Fruit fly (Drosophila melanogaster) whole organism, embryonic: Measurements from ENCODE around the gene Sf3b2.

Experiments
- Ada2b ChIP-seq: fragments of 200-800 bp; sonication (Bioruptor generic); IDR thresholded peaks from 2 replicates; pipeline ENCODE4 v1.3.6; 2022; ENCODE audit warnings: missing biosample characterization, missing genetic modification characterization
- BEAF-32 ChIP-seq: fragments of 200-800 bp; sonication (Bioruptor generic); optimal IDR thresholded peaks from 3 replicates; lab custom pipeline; 2017; ENCODE audit warnings: missing biosample characterization, missing genetic modification characterization, mild to moderate bottlenecking, moderate library complexity, missing genetic modification reagents
- CG10565 ChIP-seq: fragments of 200-800 bp; sonication (Bioruptor generic); optimal IDR thresholded peaks from 3 replicates; lab custom pipeline; 2016; ENCODE audit warnings: missing biosample characterization, mild to moderate bottlenecking, missing genetic modification characterization
- CG10654 ChIP-seq: fragments of 200-800 bp; sonication (Bioruptor generic); optimal IDR thresholded peaks from 2 replicates; lab custom pipeline; 2016; ENCODE audit warnings: missing biosample characterization, missing genetic modification characterization
- CG11696 ChIP-seq: fragments of 200-800 bp; sonication (Bioruptor generic); IDR thresholded peaks from 2 replicates; pipeline ENCODE4 v1.3.6; 2022; ENCODE audit warnings: missing biosample characterization, missing genetic modification characterization
- CG12769 ChIP-seq: fragments of 200-800 bp; sonication (Bioruptor generic); optimal IDR thresholded peaks from 2 replicates; lab custom pipeline; 2019; ENCODE audit warnings: missing biosample characterization, mild to moderate bottlenecking, missing genetic modification characterization, moderate library complexity
- CG12942 ChIP-seq: fragments of 200-800 bp; sonication (Bioruptor generic); optimal IDR thresholded peaks from 3 replicates; lab custom pipeline; 2016; ENCODE audit warnings: missing biosample characterization, missing genetic modification characterization
- CG13287 ChIP-seq: fragments of 200-800 bp; sonication (Bioruptor generic); IDR thresholded peaks from 2 replicates; pipeline ENCODE4 v1.3.6; 2022; ENCODE audit warnings: missing biosample characterization, missing genetic modification characterization; ENCODE audit not compliant: partially characterized antibody
- CG13296 ChIP-seq: fragments of 200-800 bp; sonication (Bioruptor generic); optimal IDR thresholded peaks from 3 replicates; lab custom pipeline; 2018; ENCODE audit warnings: missing biosample characterization, mild to moderate bottlenecking, missing genetic modification characterization
- CG14014 ChIP-seq: fragments of 200-800 bp; sonication (Bioruptor generic); IDR thresholded peaks from 2 replicates; pipeline ENCODE4 v1.3.6; 2022; ENCODE audit warnings: missing biosample characterization, missing genetic modification characterization
- CG15073 ChIP-seq: fragments of 200-800 bp; sonication (Bioruptor generic); optimal IDR thresholded peaks from 2 replicates; lab custom pipeline; 2016; ENCODE audit warnings: missing biosample characterization, missing genetic modification characterization
- CG16815 ChIP-seq: fragments of 200-800 bp; sonication (Bioruptor generic); optimal IDR thresholded peaks from 3 replicates; lab custom pipeline; 2017; ENCODE audit warnings: missing biosample characterization, mild to moderate bottlenecking, missing genetic modification characterization
- CG17186 ChIP-seq: fragments of 200-800 bp; sonication (Bioruptor generic); optimal IDR thresholded peaks from 3 replicates; lab custom pipeline; 2017; ENCODE audit warnings: missing biosample characterization, missing genetic modification reagents, missing genetic modification characterization
- CG31441 ChIP-seq: fragments of 200-800 bp; sonication (Bioruptor generic); IDR thresholded peaks from 2 replicates; pipeline ENCODE4 v1.3.6; 2022; ENCODE audit warnings: missing biosample characterization, missing genetic modification characterization
- CG3281 ChIP-seq: fragments of 200-800 bp; sonication (Bioruptor generic); optimal IDR thresholded peaks from 3 replicates; lab custom pipeline; 2017; ENCODE audit warnings: missing biosample characterization, mild to moderate bottlenecking, missing genetic modification characterization
- CG34422 ChIP-seq: fragments of 200-800 bp; sonication (Bioruptor generic); IDR thresholded peaks from 3 replicates; pipeline ENCODE4 v1.3.6; 2022; ENCODE audit warnings: missing biosample characterization, missing genetic modification characterization
- CG42726 ChIP-seq: fragments of 200-800 bp; sonication (Bioruptor generic); IDR thresholded peaks from 2 replicates; pipeline ENCODE4 v1.3.6; 2022; ENCODE audit warnings: missing biosample characterization, missing genetic modification characterization; ENCODE audit not compliant: partially characterized antibody
- CG6765 ChIP-seq: fragments of 200-800 bp; sonication (Bioruptor generic); optimal IDR thresholded peaks from 3 replicates; lab custom pipeline; 2017; ENCODE audit warnings: missing biosample characterization, mild to moderate bottlenecking, missing genetic modification characterization
- CG7556 ChIP-seq: fragments of 200-800 bp; sonication (Bioruptor generic); optimal IDR thresholded peaks from 2 replicates; lab custom pipeline; 2017; ENCODE audit warnings: missing biosample characterization, mild to moderate bottlenecking, missing genetic modification characterization
- CG7928 ChIP-seq: fragments of 200-800 bp; sonication (Bioruptor generic); optimal IDR thresholded peaks from 2 replicates; lab custom pipeline; 2017; ENCODE audit warnings: missing biosample characterization, mild to moderate bottlenecking, missing genetic modification characterization
- CG9727 ChIP-seq: fragments of 200-800 bp; sonication (Bioruptor generic); optimal IDR thresholded peaks from 3 replicates; lab custom pipeline; 2017; ENCODE audit warnings: missing biosample characterization, mild to moderate bottlenecking, missing genetic modification characterization
- CG9797 ChIP-seq: fragments of 200-800 bp; sonication (Bioruptor generic); optimal IDR thresholded peaks from 3 replicates; lab custom pipeline; 2018; ENCODE audit warnings: missing biosample characterization, mild to moderate bottlenecking, missing genetic modification characterization
- Camta ChIP-seq: fragments of 200-800 bp; sonication (Bioruptor generic); optimal IDR thresholded peaks from 2 replicates; lab custom pipeline; 2016; ENCODE audit warnings: missing biosample characterization, missing genetic modification characterization
- D19A ChIP-seq: fragments of 200-800 bp; optimal IDR thresholded peaks from 3 replicates; lab custom pipeline; 2019; ENCODE audit warnings: missing biosample characterization, mild to moderate bottlenecking, missing genetic modification characterization, moderate library complexity
- Deaf1 ChIP-seq: fragments of 200-800 bp; optimal IDR thresholded peaks from 3 replicates; lab custom pipeline; 2019; ENCODE audit warnings: missing biosample characterization, mild to moderate bottlenecking, missing genetic modification characterization, moderate library complexity
- Dek ChIP-seq: fragments of 200-800 bp; sonication (Bioruptor generic); optimal IDR thresholded peaks from 3 replicates; lab custom pipeline; 2019; ENCODE audit warnings: missing biosample characterization, mild to moderate bottlenecking, missing genetic modification characterization, moderate library complexity
- Dip3 ChIP-seq: fragments of 200-800 bp; sonication (Bioruptor generic); optimal IDR thresholded peaks from 3 replicates; lab custom pipeline; 2016; ENCODE audit warnings: missing biosample characterization, missing genetic modification characterization
- HHEX ChIP-seq: fragments of 200-800 bp; sonication (Bioruptor generic); optimal IDR thresholded peaks from 3 replicates; lab custom pipeline; 2017; ENCODE audit warnings: missing biosample characterization, mild to moderate bottlenecking, missing genetic modification characterization, missing genetic modification reagents
- Hand ChIP-seq: fragments of 200-800 bp; sonication (Bioruptor generic); optimal IDR thresholded peaks from 2 replicates; lab custom pipeline; 2017; ENCODE audit warnings: mild to moderate bottlenecking, missing biosample characterization, missing genetic modification reagents, missing genetic modification characterization
- Hey ChIP-seq: fragments of 200-800 bp; sonication (Bioruptor generic); optimal IDR thresholded peaks from 3 replicates; lab custom pipeline; 2018; ENCODE audit warnings: missing biosample characterization, mild to moderate bottlenecking, missing genetic modification characterization
- PHDP ChIP-seq: fragments of 200-800 bp; sonication (Bioruptor generic); optimal IDR thresholded peaks from 3 replicates; lab custom pipeline; 2018; ENCODE audit warnings: missing biosample characterization, mild to moderate bottlenecking, missing genetic modification characterization, moderate library complexity
- Rfx ChIP-seq: fragments of 200-800 bp; sonication (Bioruptor generic); IDR thresholded peaks from 2 replicates; pipeline ENCODE4 v1.3.6; 2022; ENCODE audit warnings: missing biosample characterization, missing genetic modification characterization
- Six4 ChIP-seq: fragments of 200-800 bp; sonication (Bioruptor generic); optimal IDR thresholded peaks from 2 replicates; lab custom pipeline; 2016; ENCODE audit warnings: missing biosample characterization, missing genetic modification characterization
- Spps ChIP-seq: fragments of 200-800 bp; sonication (Bioruptor generic); optimal IDR thresholded peaks from 2 replicates; lab custom pipeline; 2018; ENCODE audit warnings: missing biosample characterization, mild to moderate bottlenecking, missing genetic modification characterization
- al ChIP-seq: fragments of 200-800 bp; sonication (Bioruptor generic); IDR thresholded peaks from 2 replicates; pipeline ENCODE4 v1.3.6; 2022; ENCODE audit warnings: missing biosample characterization, missing genetic modification characterization
- ato ChIP-seq: fragments of 200-800 bp; sonication (Bioruptor generic); IDR thresholded peaks from 2 replicates; pipeline ENCODE4 v1.3.6; 2022; ENCODE audit warnings: missing biosample characterization, missing genetic modification characterization; ENCODE audit not compliant: partially characterized antibody
- chinmo ChIP-seq: fragments of 200-800 bp; sonication (Bioruptor generic); IDR thresholded peaks from 4 replicates; pipeline ENCODE4 v1.3.6; 2022; ENCODE audit warnings: missing biosample characterization, missing genetic modification characterization; ENCODE audit not compliant: partially characterized antibody
- fru ChIP-seq: fragments of >200 bp; optimal IDR thresholded peaks from 2 replicates; lab custom pipeline; 2017
- grau ChIP-seq: fragments of 200-800 bp; optimal IDR thresholded peaks from 3 replicates; lab custom pipeline; 2019; ENCODE audit warnings: missing biosample characterization, mild to moderate bottlenecking, missing genetic modification characterization, moderate library complexity
- gsb ChIP-seq: fragments of 200-800 bp; sonication (Bioruptor generic); IDR thresholded peaks from 2 replicates; pipeline ENCODE4 v1.3.6; 2022; ENCODE audit warnings: missing biosample characterization, missing genetic modification characterization
- hkb ChIP-seq, 2 experiments: fragments of 200-800 bp in 1 of 2; fragments of >200 bp in 1 of 2; sonication (Bioruptor generic) in 1 of 2; IDR thresholded peaks in 1 of 2; optimal IDR thresholded peaks in 1 of 2; 2 replicates each; pipeline versions ENCODE4 v1.3.6 to Lab custom; 2017 to 2022; ENCODE audit warnings: missing biosample characterization in 1 of 2, missing genetic modification characterization in 1 of 2
- jigr1 ChIP-seq: fragments of 200-800 bp; sonication (Bioruptor generic); IDR thresholded peaks from 3 replicates; pipeline ENCODE4 v1.3.6; 2022; ENCODE audit warnings: missing biosample characterization, missing genetic modification characterization
- jing ChIP-seq: fragments of 200-800 bp; sonication (Bioruptor generic); optimal IDR thresholded peaks from 2 replicates; lab custom pipeline; 2018; ENCODE audit warnings: missing biosample characterization, mild to moderate bottlenecking, missing genetic modification characterization
- nmo ChIP-seq: fragments of 200-800 bp; sonication (Bioruptor generic); optimal IDR thresholded peaks from 2 replicates; lab custom pipeline; 2018; ENCODE audit warnings: missing biosample characterization, mild to moderate bottlenecking, missing genetic modification characterization, moderate library complexity
- nom ChIP-seq: fragments of 200-800 bp; sonication (Bioruptor generic); optimal IDR thresholded peaks from 2 replicates; lab custom pipeline; 2017; ENCODE audit warnings: missing biosample characterization, missing genetic modification characterization, mild to moderate bottlenecking, moderate library complexity, missing genetic modification reagents
- psq ChIP-seq: fragments of 200-800 bp; sonication (Bioruptor generic); optimal IDR thresholded peaks from 2 replicates; lab custom pipeline; 2017; ENCODE audit warnings: missing biosample characterization, missing genetic modification characterization
- sqz ChIP-seq: fragments of 200-800 bp; sonication (Bioruptor generic); optimal IDR thresholded peaks from 3 replicates; lab custom pipeline; 2018; ENCODE audit warnings: missing biosample characterization, mild to moderate bottlenecking, missing genetic modification characterization
- stwl ChIP-seq: fragments of 200-800 bp; sonication (Bioruptor generic); optimal IDR thresholded peaks from 3 replicates; lab custom pipeline; 2018; ENCODE audit warnings: missing biosample characterization, mild to moderate bottlenecking, missing genetic modification characterization, moderate library complexity
- sug ChIP-seq: fragments of 200-800 bp; optimal IDR thresholded peaks from 2 replicates; lab custom pipeline; 2019; ENCODE audit warnings: missing biosample characterization, mild to moderate bottlenecking, missing genetic modification characterization, moderate library complexity
- zen2 ChIP-seq: fragments of 200-800 bp; sonication (Bioruptor generic); IDR thresholded peaks from 3 replicates; pipeline ENCODE4 v1.3.6; 2022; ENCODE audit warnings: missing biosample characterization, missing genetic modification characterization; ENCODE audit not compliant: partially characterized antibody

Gene Sf3b2

dm6 chr2L:3012780-3013179 lies 16.2 kb downstream of the Sf3b2 start:
- TF ChIP-seq BEAF-32 (GFP tag; lab: Kevin White, UChicago): no peak
- no peak for TF ChIP-seq CG15073 (GFP tag; lab: Kevin White, UChicago)
- TF ChIP-seq CG17186 (GFP tag; lab: Kevin White, UChicago): no peak
- TF ChIP-seq CG3281 (GFP tag; lab: Kevin White, UChicago): no peak
- TF ChIP-seq sug (tag; lab: Kevin White, UChicago): no peak
- no peak for TF ChIP-seq CG12942
- TF ChIP-seq CG10654: no peak
- TF ChIP-seq al: no peak
- no peak for TF ChIP-seq CG10565 (GFP tag; lab: Kevin White, UChicago)
- TF ChIP-seq Six4 (GFP tag; lab: Kevin White, UChicago): no peak
- no peak for TF ChIP-seq zen2 (GFP tag; lab: Robert Waterston, UW)
- TF ChIP-seq CG9797 (GFP tag; lab: Kevin White, UChicago): no peak
- no peak for TF ChIP-seq Hey (tag; lab: Kevin White, UChicago)
- TF ChIP-seq CG13296 (GFP tag; lab: Kevin White, UChicago): no peak
- no peak for TF ChIP-seq gsb (GFP tag; lab: Robert Waterston, UW)
- 0 out of 2 replicates have a peak, but pooled peaks have one; percentile 10 for TF ChIP-seq CG14014
- TF ChIP-seq Hand (GFP tag; lab: Kevin White, UChicago): no peak
- TF ChIP-seq chinmo (GFP tag; lab: Robert Waterston, UW): no peak
- TF ChIP-seq jigr1 (GFP tag; lab: Robert Waterston, UW): no peak
- no peak for TF ChIP-seq sqz (GFP tag; lab: Kevin White, UChicago)
- no peak for TF ChIP-seq CG13287 (GFP tag; lab: Robert Waterston, UW)
- TF ChIP-seq Ada2b: 0 out of 2 replicates have a peak, but pooled peaks have one; percentile 9
- peak; percentile 47 for TF ChIP-seq Rfx (GFP tag; lab: Robert Waterston, UW)
- TF ChIP-seq nom (GFP tag; lab: Kevin White, UChicago): no peak
- TF ChIP-seq CG9727 (GFP tag; lab: Kevin White, UChicago): peak; percentile 35
- TF ChIP-seq stwl: no peak
- TF ChIP-seq nmo: peak; percentile 33
- no peak for TF ChIP-seq CG12769 (tag; lab: Kevin White, UChicago)
- TF ChIP-seq hkb (optimal IDR thresholded peaks at IDR 0.05; lab: Kevin White, UChicago): no peak
- TF ChIP-seq hkb (GFP tag; IDR thresholded peaks at IDR 0.05; lab: Robert Waterston, UW): no peak
- TF ChIP-seq ato (GFP tag; lab: Robert Waterston, UW): no peak
- TF ChIP-seq psq (GFP tag; lab: Kevin White, UChicago): no peak
- TF ChIP-seq CG42726 (GFP tag; lab: Robert Waterston, UW): no peak
- no peak for TF ChIP-seq fru
- TF ChIP-seq CG34422 (GFP tag; lab: Robert Waterston, UW): no peak
- peak; percentile 26 for TF ChIP-seq PHDP (tag; lab: Kevin White, UChicago)
- no peak for TF ChIP-seq Deaf1 (tag; lab: Kevin White, UChicago)
- no peak for TF ChIP-seq Dip3 (GFP tag; lab: Kevin White, UChicago)
- TF ChIP-seq CG11696 (GFP tag; lab: Robert Waterston, UW): no peak
- no peak for TF ChIP-seq HHEX
- no peak for TF ChIP-seq CG6765 (GFP tag; lab: Kevin White, UChicago)
- TF ChIP-seq jing (GFP tag; lab: Kevin White, UChicago): no peak
- TF ChIP-seq grau (tag; lab: Kevin White, UChicago): no peak
- no peak for TF ChIP-seq CG16815 (GFP tag; lab: Kevin White, UChicago)
- no peak for TF ChIP-seq CG7556
- no peak for TF ChIP-seq CG7928 (GFP tag; lab: Kevin White, UChicago)
- TF ChIP-seq CG31441 (GFP tag; lab: Robert Waterston, UW): peak; percentile 45
- no peak for TF ChIP-seq Dek (tag; lab: Kevin White, UChicago)
- TF ChIP-seq D19A (tag; lab: Kevin White, UChicago): no peak
- TF ChIP-seq Camta: no peak
- no peak for TF ChIP-seq Spps (tag; lab: Kevin White, UChicago)
